Worm (Caenorhabditis elegans) whole organism, L4/young adult: ENCODE measurements around the gene srt-54.

Experiments used
- W03F9.2 ChIP-seq: fragments of 150-350 bp; optimal IDR thresholded peaks from 2 replicates; lab custom pipeline; 2014; ENCODE audit warnings: missing biosample characterization, missing genetic modification characterization
- dao-5 ChIP-seq: sonication (generic microtip); optimal IDR thresholded peaks from 2 replicates; lab custom pipeline; 2016; ENCODE audit warnings: missing genotype, missing genetic modification characterization, moderate library complexity, missing compliant biosample characterization
- him-1 ChIP-seq: sonication (generic microtip); optimal IDR thresholded peaks from 2 replicates; lab custom pipeline; 2016; ENCODE audit warnings: missing genotype, missing genetic modification reagents, missing genetic modification characterization, missing compliant biosample characterization

srt-54 gene

ce11 chrII:160561-161123 is 43.6 kb downstream of the srt-54 start:
- TF ChIP-seq dao-5 (tag; lab: Kevin White, UChicago): no peak
- no peak for TF ChIP-seq him-1 (tag; lab: Kevin White, UChicago)
- TF ChIP-seq W03F9.2 (tag; lab: Kevin White, UChicago): no peak

DNA sequence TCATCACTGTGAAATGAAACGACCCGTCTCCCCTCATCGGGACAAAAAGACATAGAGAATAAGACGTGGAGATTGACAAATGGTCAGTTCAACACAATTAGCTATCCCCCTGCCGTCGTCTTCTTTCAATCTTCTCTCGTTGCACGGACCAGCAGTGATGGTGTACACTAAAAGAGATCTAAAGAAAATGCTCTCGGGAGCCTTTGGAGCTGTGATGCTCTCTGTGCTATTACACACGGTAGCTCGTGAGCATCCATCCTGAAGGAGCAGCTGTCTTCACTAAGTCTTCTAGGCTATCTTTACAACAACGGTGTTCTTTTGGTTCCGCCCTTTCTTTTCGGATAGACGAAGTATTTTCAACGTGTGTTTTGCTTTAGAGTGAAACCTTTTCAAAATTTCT is 44.3 kb downstream of the srt-54 start:
- TF ChIP-seq him-1 (tag; lab: Kevin White, UChicago): no peak
- TF ChIP-seq dao-5 (tag; lab: Kevin White, UChicago): no peak
- no peak for TF ChIP-seq W03F9.2 (tag; lab: Kevin White, UChicago)

DNA sequence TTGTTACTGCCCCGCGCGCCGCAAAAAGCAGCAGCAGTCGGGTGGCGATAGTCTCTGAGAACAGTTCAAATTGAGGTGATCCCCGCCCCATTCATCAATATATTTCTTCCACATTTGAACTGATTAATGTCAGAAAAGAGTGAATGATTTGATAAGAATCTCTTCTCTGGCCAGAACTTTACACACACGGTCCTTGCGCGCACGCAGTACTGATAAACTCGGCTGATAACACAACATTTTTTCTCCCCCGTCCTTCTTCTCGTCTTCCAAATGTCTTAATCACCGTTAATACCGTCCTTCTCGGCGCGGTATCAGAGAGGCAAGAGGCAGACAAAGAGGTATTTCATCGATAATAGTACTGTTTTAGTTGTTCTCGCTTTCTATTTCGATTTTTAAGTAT is 45.2 kb downstream of the srt-54 start, which contains the start of gene etr-1:
Gene etr-1, plus strand, starts transcription at position 193 of the 400 bp plus-strand sequence.
- TF ChIP-seq W03F9.2 (tag; lab: Kevin White, UChicago) (no peak), him-1 (tag; lab: Kevin White, UChicago) (no peak), dao-5 (tag; lab: Kevin White, UChicago) (no peak)

- no peak for TF ChIP-seq dao-5 (tag; lab: Kevin White, UChicago)
- TF ChIP-seq W03F9.2 (tag; lab: Kevin White, UChicago): no peak
- TF ChIP-seq him-1 (tag; lab: Kevin White, UChicago): no peak
These were observed 46.2 kb downstream of the srt-54 start for ce11 chrII:163229-163628.
